Fruit fly (Drosophila melanogaster) whole organism, embryonic: ENCODE measurements around the gene CG6933.

Experiments used
- ATbp ChIP-seq: fragments of 200-800 bp; sonication (Bioruptor generic); optimal IDR thresholded peaks from 2 replicates; lab custom pipeline; 2017; ENCODE audit warnings: missing biosample characterization, mild to moderate bottlenecking, missing genetic modification characterization, missing genetic modification reagents
- Blimp-1 ChIP-seq: fragments of 200-800 bp; sonication (Bioruptor generic); optimal IDR thresholded peaks from 3 replicates; lab custom pipeline; 2018; ENCODE audit warnings: missing biosample characterization, missing genetic modification characterization, mild to moderate bottlenecking, moderate library complexity, missing genetic modification reagents
- CG10147 ChIP-seq: fragments of 200-800 bp; sonication (Bioruptor generic); optimal IDR thresholded peaks from 2 replicates; lab custom pipeline; 2019; ENCODE audit warnings: missing biosample characterization, mild to moderate bottlenecking, missing genetic modification characterization, moderate library complexity
- CG10979 ChIP-seq: fragments of 200-800 bp; sonication (Bioruptor generic); optimal IDR thresholded peaks from 2 replicates; lab custom pipeline; 2018; ENCODE audit warnings: missing biosample characterization, mild to moderate bottlenecking, missing genetic modification characterization, moderate library complexity
- CG12942 ChIP-seq: fragments of 200-800 bp; sonication (Bioruptor generic); optimal IDR thresholded peaks from 3 replicates; lab custom pipeline; 2016; ENCODE audit warnings: missing biosample characterization, missing genetic modification characterization
- CG13287 ChIP-seq: fragments of 200-800 bp; sonication (Bioruptor generic); IDR thresholded peaks from 2 replicates; pipeline ENCODE4 v1.3.6; 2022; ENCODE audit warnings: missing biosample characterization, missing genetic modification characterization; ENCODE audit not compliant: partially characterized antibody
- CG1647 ChIP-seq: fragments of 200-800 bp; sonication (Bioruptor generic); optimal IDR thresholded peaks from 3 replicates; lab custom pipeline; 2016; ENCODE audit warnings: missing biosample characterization, missing genetic modification characterization
- CG16863 ChIP-seq: fragments of 200-800 bp; sonication (Bioruptor generic); optimal IDR thresholded peaks from 3 replicates; lab custom pipeline; 2016; ENCODE audit warnings: missing biosample characterization, missing genetic modification characterization
- CG18599 ChIP-seq: fragments of 200-800 bp; sonication (Bioruptor generic); optimal IDR thresholded peaks from 3 replicates; lab custom pipeline; 2017; ENCODE audit warnings: missing biosample characterization, missing genetic modification characterization, mild to moderate bottlenecking, moderate library complexity, missing genetic modification reagents
- CG3163 ChIP-seq: fragments of 200-800 bp; sonication (Bioruptor generic); optimal IDR thresholded peaks from 3 replicates; lab custom pipeline; 2016; ENCODE audit warnings: missing biosample characterization, missing genetic modification characterization
- CG34224 ChIP-seq: fragments of 200-800 bp; sonication (Bioruptor generic); IDR thresholded peaks from 3 replicates; pipeline ENCODE4 v1.3.6; 2022; ENCODE audit warnings: missing biosample characterization, missing genetic modification characterization; ENCODE audit not compliant: partially characterized antibody
- CG6272 ChIP-seq: fragments of 200-800 bp; sonication (Bioruptor generic); IDR thresholded peaks from 2 replicates; pipeline ENCODE4 v1.3.6; 2022; ENCODE audit warnings: missing biosample characterization, missing genetic modification characterization
- CG7839 ChIP-seq: fragments of 200-800 bp; sonication (Bioruptor generic); optimal IDR thresholded peaks from 3 replicates; lab custom pipeline; 2018; ENCODE audit warnings: missing biosample characterization, mild to moderate bottlenecking, missing genetic modification characterization, moderate library complexity
- CG7928 ChIP-seq: fragments of 200-800 bp; sonication (Bioruptor generic); optimal IDR thresholded peaks from 2 replicates; lab custom pipeline; 2017; ENCODE audit warnings: missing biosample characterization, mild to moderate bottlenecking, missing genetic modification characterization
- CG8924 ChIP-seq: fragments of 200-800 bp; optimal IDR thresholded peaks from 3 replicates; lab custom pipeline; 2019; ENCODE audit warnings: missing biosample characterization, mild to moderate bottlenecking, missing genetic modification characterization, moderate library complexity
- CG9609 ChIP-seq: fragments of 200-800 bp; sonication (Bioruptor generic); optimal IDR thresholded peaks from 3 replicates; lab custom pipeline; 2016; ENCODE audit warnings: missing biosample characterization, missing genetic modification characterization
- CG9876 ChIP-seq: fragments of 200-800 bp; sonication (Bioruptor generic); optimal IDR thresholded peaks from 2 replicates; lab custom pipeline; 2016; ENCODE audit warnings: missing biosample characterization, missing genetic modification characterization
- CG9932 ChIP-seq: fragments of 200-800 bp; sonication (Bioruptor generic); IDR thresholded peaks from 2 replicates; pipeline ENCODE4 v1.3.6; 2022; ENCODE audit warnings: missing biosample characterization, missing genetic modification characterization
- CrebB ChIP-seq: fragments of 200-800 bp; sonication (Bioruptor generic); optimal IDR thresholded peaks from 3 replicates; lab custom pipeline; 2018; ENCODE audit warnings: missing biosample characterization, mild to moderate bottlenecking, missing genetic modification characterization
- D19A ChIP-seq: fragments of 200-800 bp; optimal IDR thresholded peaks from 3 replicates; lab custom pipeline; 2019; ENCODE audit warnings: missing biosample characterization, mild to moderate bottlenecking, missing genetic modification characterization, moderate library complexity
- Dad ChIP-seq: fragments of 200-800 bp; sonication (Bioruptor generic); optimal IDR thresholded peaks from 3 replicates; lab custom pipeline; 2016; ENCODE audit warnings: missing biosample characterization, missing genetic modification characterization
- Dll ChIP-seq: fragments of 200-800 bp; sonication (Bioruptor generic); IDR thresholded peaks from 4 replicates; pipeline ENCODE4 v1.3.6; 2022; ENCODE audit warnings: missing biosample characterization, missing genetic modification characterization; ENCODE audit not compliant: partially characterized antibody
- HHEX ChIP-seq: fragments of 200-800 bp; sonication (Bioruptor generic); optimal IDR thresholded peaks from 3 replicates; lab custom pipeline; 2017; ENCODE audit warnings: missing biosample characterization, mild to moderate bottlenecking, missing genetic modification characterization, missing genetic modification reagents
- HmgD ChIP-seq: fragments of 200-800 bp; sonication (Bioruptor generic); optimal IDR thresholded peaks from 3 replicates; lab custom pipeline; 2016; ENCODE audit warnings: missing biosample characterization, missing genetic modification characterization
- Hr3 ChIP-seq: fragments of 200-800 bp; sonication (Bioruptor generic); optimal IDR thresholded peaks from 3 replicates; lab custom pipeline; 2016; ENCODE audit warnings: missing biosample characterization, missing genetic modification characterization
- Hr39 ChIP-seq: fragments of >200 bp; optimal IDR thresholded peaks from 2 replicates; lab custom pipeline; 2017
- Meics ChIP-seq: fragments of 200-800 bp; sonication (Bioruptor generic); optimal IDR thresholded peaks from 2 replicates; lab custom pipeline; 2017; ENCODE audit warnings: missing biosample characterization, mild to moderate bottlenecking, missing genetic modification characterization
- Ptx1 ChIP-seq: fragments of 200-800 bp; sonication (Bioruptor generic); IDR thresholded peaks from 2 replicates; pipeline ENCODE4 v1.3.6; 2022; ENCODE audit warnings: missing biosample characterization, missing genetic modification characterization
- Usf ChIP-seq: fragments of 200-800 bp; sonication (Bioruptor generic); optimal IDR thresholded peaks from 2 replicates; lab custom pipeline; 2017; ENCODE audit warnings: missing genotype, missing biosample characterization, missing genetic modification characterization
- Xrp1 ChIP-seq: fragments of 200-800 bp; sonication (Bioruptor generic); IDR thresholded peaks from 2 replicates; pipeline ENCODE4 v1.3.6; 2022; ENCODE audit warnings: missing biosample characterization, missing genetic modification characterization
- amos ChIP-seq: fragments of 200-800 bp; sonication (Bioruptor generic); IDR thresholded peaks from 2 replicates; pipeline ENCODE4 v1.3.6; 2022; ENCODE audit warnings: missing biosample characterization, missing genetic modification characterization; ENCODE audit not compliant: partially characterized antibody
- ems ChIP-seq: fragments of 200-800 bp; sonication (Bioruptor generic); optimal IDR thresholded peaks from 3 replicates; lab custom pipeline; 2016; ENCODE audit warnings: missing biosample characterization, missing genetic modification characterization
- esg ChIP-seq: fragments of 200-800 bp; sonication (Bioruptor generic); conservative IDR thresholded peaks from 2 replicates; pipeline ENCODE4 v1.3.6; 2022; ENCODE audit warnings: missing biosample characterization, missing genetic modification characterization
- ftz-f1 ChIP-seq: fragments of 200-800 bp; sonication (Bioruptor generic); optimal IDR thresholded peaks from 2 replicates; lab custom pipeline; 2016; ENCODE audit warnings: missing biosample characterization, missing genetic modification characterization
- fu2 ChIP-seq: fragments of 200-800 bp; sonication (Bioruptor generic); optimal IDR thresholded peaks from 2 replicates; lab custom pipeline; 2016; ENCODE audit warnings: missing biosample characterization, missing genetic modification characterization
- gsb ChIP-seq: fragments of 200-800 bp; sonication (Bioruptor generic); IDR thresholded peaks from 2 replicates; pipeline ENCODE4 v1.3.6; 2022; ENCODE audit warnings: missing biosample characterization, missing genetic modification characterization
- hkb ChIP-seq, 2 experiments: fragments of 200-800 bp in 1 of 2; fragments of >200 bp in 1 of 2; sonication (Bioruptor generic) in 1 of 2; IDR thresholded peaks in 1 of 2; optimal IDR thresholded peaks in 1 of 2; 2 replicates each; pipeline versions ENCODE4 v1.3.6 to Lab custom; 2017 to 2022; ENCODE audit warnings: missing biosample characterization in 1 of 2, missing genetic modification characterization in 1 of 2
- knrl ChIP-seq: fragments of 200-800 bp; sonication (Bioruptor generic); IDR thresholded peaks from 3 replicates; pipeline ENCODE4 v1.3.6; 2022; ENCODE audit warnings: missing biosample characterization, missing genetic modification characterization; ENCODE audit not compliant: partially characterized antibody
- lbe ChIP-seq: fragments of 200-800 bp; sonication (Bioruptor generic); optimal IDR thresholded peaks from 2 replicates; lab custom pipeline; 2016; ENCODE audit warnings: missing biosample characterization, mild to moderate bottlenecking, missing genetic modification characterization
- lov ChIP-seq, 2 experiments: fragments of 200-800 bp in 1 of 2; fragments of >200 bp in 1 of 2; sonication (Bioruptor generic) in 1 of 2; IDR thresholded peaks in 1 of 2; optimal IDR thresholded peaks in 1 of 2; 2 replicates in 1 of 2; 3 replicates in 1 of 2; pipeline versions ENCODE4 v1.3.6 to Lab custom; 2017 to 2022; ENCODE audit warnings: missing biosample characterization in 1 of 2, missing genetic modification characterization in 1 of 2
- org-1 ChIP-seq: fragments of 200-800 bp; sonication (Bioruptor generic); optimal IDR thresholded peaks from 2 replicates; lab custom pipeline; 2017; ENCODE audit warnings: missing biosample characterization, missing genetic modification characterization
- psq ChIP-seq: fragments of 200-800 bp; sonication (Bioruptor generic); optimal IDR thresholded peaks from 2 replicates; lab custom pipeline; 2017; ENCODE audit warnings: missing biosample characterization, missing genetic modification characterization
- row ChIP-seq: fragments of 200-800 bp; sonication (Bioruptor generic); IDR thresholded peaks from 3 replicates; pipeline ENCODE4 v1.3.6; 2022; ENCODE audit warnings: missing biosample characterization, missing genetic modification characterization
- sens ChIP-seq: fragments of 200-800 bp; sonication (Bioruptor generic); peaks from one replicate; lab custom pipeline; 2016; ENCODE audit warnings: missing biosample characterization, missing genetic modification characterization
- slbo ChIP-seq: fragments of 200-800 bp; sonication (Bioruptor generic); IDR thresholded peaks from 2 replicates; pipeline ENCODE4 v1.3.6; 2022; ENCODE audit warnings: missing biosample characterization, missing genetic modification characterization
- slp2 ChIP-seq: fragments of 200-800 bp; sonication (Bioruptor generic); optimal IDR thresholded peaks from 2 replicates; lab custom pipeline; 2016; ENCODE audit warnings: missing biosample characterization, missing genetic modification characterization
- sob ChIP-seq: fragments of 200-800 bp; sonication (Bioruptor generic); IDR thresholded peaks from 2 replicates; pipeline ENCODE4 v1.3.6; 2022; ENCODE audit warnings: missing biosample characterization, missing genetic modification characterization
- sqz ChIP-seq: fragments of 200-800 bp; sonication (Bioruptor generic); optimal IDR thresholded peaks from 3 replicates; lab custom pipeline; 2018; ENCODE audit warnings: missing biosample characterization, mild to moderate bottlenecking, missing genetic modification characterization
- zf30C ChIP-seq: fragments of 200-800 bp; sonication (Bioruptor generic); optimal IDR thresholded peaks from 3 replicates; lab custom pipeline; 2018; ENCODE audit warnings: missing biosample characterization, mild to moderate bottlenecking, missing genetic modification characterization

The CG6933 gene

DNA sequence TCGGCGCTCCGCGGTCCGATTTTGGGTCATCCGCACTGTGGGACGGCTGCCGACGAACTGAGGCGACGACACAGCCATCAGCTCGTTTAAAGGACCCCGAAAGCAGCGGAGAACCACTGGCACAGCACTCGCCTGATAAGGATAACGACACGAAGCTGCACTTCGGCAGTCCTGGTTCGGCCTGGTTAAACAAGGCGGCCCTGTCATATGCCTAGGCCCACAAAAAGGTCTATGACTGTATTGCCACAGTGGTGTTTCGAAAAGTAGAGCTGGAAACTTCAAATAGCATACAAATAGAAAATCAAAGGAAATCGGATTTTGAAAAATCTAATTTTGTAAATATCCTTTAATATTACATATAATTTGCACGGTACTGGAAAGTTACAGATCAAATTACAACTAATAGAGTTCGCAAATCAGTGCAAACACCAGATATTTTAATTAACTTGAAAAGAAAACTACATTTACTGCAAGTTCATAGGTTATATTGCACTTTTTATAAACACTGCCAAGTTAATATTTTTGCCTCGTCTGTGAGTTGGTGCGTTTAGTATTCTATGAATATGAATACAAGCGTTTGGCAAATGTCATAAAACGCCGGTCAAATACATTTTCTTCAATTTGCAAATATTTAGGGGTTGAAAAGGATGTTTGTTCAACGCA, 34.9 kb downstream of the CG6933 start (continued):
- TF ChIP-seq CG12942 (GFP tag; lab: Kevin White, UChicago): peak; percentile 23
- TF ChIP-seq row: peak; percentile 61
- peak; percentile 45 for TF ChIP-seq fu2
- no peak for TF ChIP-seq CG34224 (GFP tag; lab: Robert Waterston, UW)
- peak; percentile 79 for TF ChIP-seq sens (GFP tag; lab: Kevin White, UChicago)
- no peak; the same call in 1 of the 2 replicates for TF ChIP-seq amos (GFP tag; lab: Robert Waterston, UW)
- no peak for TF ChIP-seq ftz-f1 (GFP tag; lab: Kevin White, UChicago)
- no peak for TF ChIP-seq slp2 (GFP tag; lab: Kevin White, UChicago)
- no peak for TF ChIP-seq Hr39 (lab: Kevin White, UChicago)
- no peak for TF ChIP-seq zf30C (GFP tag; lab: Kevin White, UChicago)
- peak; percentile 61 for TF ChIP-seq CG9932 (GFP tag; lab: Robert Waterston, UW)
- TF ChIP-seq HHEX (GFP tag; lab: Kevin White, UChicago): peak; percentile 61
- TF ChIP-seq CG3163 (GFP tag; lab: Kevin White, UChicago): no peak
- no peak for TF ChIP-seq CG6272 (GFP tag; lab: Robert Waterston, UW)
- no peak for TF ChIP-seq CG1647 (GFP tag; lab: Kevin White, UChicago)
- TF ChIP-seq sob (GFP tag; lab: Robert Waterston, UW): peak; percentile 44; the same call in 1 of the 2 replicates
- peak; percentile 75 for TF ChIP-seq CG7839 (tag; lab: Kevin White, UChicago)
- no peak for TF ChIP-seq knrl
- TF ChIP-seq org-1 (GFP tag; lab: Kevin White, UChicago): peak; percentile 59
- TF ChIP-seq Meics (GFP tag; lab: Kevin White, UChicago): peak; percentile 52
- TF ChIP-seq CG7928: no peak
- peak; percentile 50 for TF ChIP-seq CG9609 (GFP tag; lab: Kevin White, UChicago)
- peak; percentile 4 for TF ChIP-seq Dad (GFP tag; lab: Kevin White, UChicago)
- peak; percentile 12 for TF ChIP-seq CG9876 (GFP tag; lab: Kevin White, UChicago)
- peak; percentile 69 for TF ChIP-seq ems (GFP tag; lab: Kevin White, UChicago)
- peak; percentile 42 for TF ChIP-seq CG8924 (tag; lab: Kevin White, UChicago)
- no peak for TF ChIP-seq psq (GFP tag; lab: Kevin White, UChicago)
- peak; percentile 78 for TF ChIP-seq slbo (GFP tag; lab: Robert Waterston, UW)
- no peak for TF ChIP-seq lbe (GFP tag; lab: Kevin White, UChicago)
- no peak for TF ChIP-seq Dll (GFP tag; lab: Robert Waterston, UW)
- TF ChIP-seq Hr3 (GFP tag; lab: Kevin White, UChicago): peak; percentile 46
- no peak for TF ChIP-seq CrebB (tag; lab: Kevin White, UChicago)
- TF ChIP-seq HmgD (GFP tag; lab: Kevin White, UChicago): no peak
- peak; percentile 10 for TF ChIP-seq Usf (GFP tag; lab: Kevin White, UChicago)
- TF ChIP-seq CG16863 (GFP tag; lab: Kevin White, UChicago): peak; percentile 42
- peak; percentile 82 for TF ChIP-seq CG18599
- TF ChIP-seq gsb (GFP tag; lab: Robert Waterston, UW): no peak
- TF ChIP-seq CG10147 (GFP tag; lab: Kevin White, UChicago): peak; percentile 27
- peak; percentile 47; the same call in 1 of the 2 replicates for TF ChIP-seq Ptx1 (GFP tag; lab: Robert Waterston, UW)
- no peak for TF ChIP-seq sqz (GFP tag; lab: Kevin White, UChicago)
- TF ChIP-seq esg (GFP tag; lab: Robert Waterston, UW): peak; percentile 29; the same call in 1 of the 2 replicates
- no peak for TF ChIP-seq CG10979 (tag; lab: Kevin White, UChicago)
- TF ChIP-seq ATbp (GFP tag; lab: Kevin White, UChicago): peak; percentile 29
- TF ChIP-seq CG13287 (GFP tag; lab: Robert Waterston, UW): no peak
- no peak for TF ChIP-seq hkb (optimal IDR thresholded peaks at IDR 0.05; lab: Kevin White, UChicago)
- TF ChIP-seq hkb (GFP tag; IDR thresholded peaks at IDR 0.05; lab: Robert Waterston, UW): no peak
- TF ChIP-seq lov (optimal IDR thresholded peaks at IDR 0.05; lab: Kevin White, UChicago): no peak
- TF ChIP-seq lov (GFP tag; IDR thresholded peaks at IDR 0.05; lab: Robert Waterston, UW): no peak
- TF ChIP-seq D19A (tag; lab: Kevin White, UChicago): no peak
- TF ChIP-seq Xrp1 (GFP tag; lab: Robert Waterston, UW): no peak
- no peak for TF ChIP-seq Blimp-1
